Fruit fly (Drosophila melanogaster): ENCODE measurements around the gene Pomp.

Pomp gene

dm6 chr2L:20758847-20759465, 28.5 kb upstream of the Pomp start (continued):
- TF ChIP-seq CG16779 (tag; optimal IDR thresholded peaks at IDR 0.05) (peak; percentile 11), CG11902 (GFP tag; optimal IDR thresholded peaks at IDR 0.05) (no peak), Met (GFP tag; optimal IDR thresholded peaks at IDR 0.05) (peak; percentile 68), CG3032 (tag; optimal IDR thresholded peaks at IDR 0.05) (peak; percentile 71), Sox15 (GFP tag; optimal IDR thresholded peaks at IDR 0.05) (no peak), spab (GFP tag; optimal IDR thresholded peaks at IDR 0.05) (peak; percentile 71), CG31627 (GFP tag; optimal IDR thresholded peaks at IDR 0.05) (peak; percentile 64), CG8632 (GFP tag; optimal IDR thresholded peaks at IDR 0.05) (peak; percentile 36), Eip75B (GFP tag; optimal IDR thresholded peaks at IDR 0.05) (peak; percentile 69)

dm6 chr2L:20759809-20760485, 27.5 kb upstream of the Pomp start:
- TF ChIP-seq CG7368 (GFP tag; optimal IDR thresholded peaks at IDR 0.05) (no peak), CG8119 (GFP tag; IDR thresholded peaks at IDR 0.05) (peak; percentile 15; the same call in 1 of the 3 replicates), Lpt (GFP tag; optimal IDR thresholded peaks at IDR 0.05) (no peak), Sox102F (GFP tag; optimal IDR thresholded peaks at IDR 0.05) (peak; percentile 74), Sox14 (GFP tag; optimal IDR thresholded peaks at IDR 0.05) (peak; percentile 31), eg (GFP tag; IDR thresholded peaks at IDR 0.05) (no peak), CG6854 (GFP tag; optimal IDR thresholded peaks at IDR 0.05) (no peak), achi (GFP tag; optimal IDR thresholded peaks at IDR 0.05) (peak; percentile 57), salr (GFP tag; optimal IDR thresholded peaks at IDR 0.05) (no peak), acj6 (GFP tag; optimal IDR thresholded peaks at IDR 0.05) (peak; percentile 53), Gug (GFP tag; IDR thresholded peaks at IDR 0.05) (peak; percentile 41), cyc (GFP tag; optimal IDR thresholded peaks at IDR 0.05) (peak; percentile 65), Met (GFP tag; optimal IDR thresholded peaks at IDR 0.05) (peak; percentile 76), dsx (GFP tag; optimal IDR thresholded peaks at IDR 0.05; ENCODE audit: poor library complexity, severe bottlenecking) (no peak), CG3032 (tag; optimal IDR thresholded peaks at IDR 0.05) (no peak), CG8632 (GFP tag; optimal IDR thresholded peaks at IDR 0.05) (no peak), dac (GFP tag; optimal IDR thresholded peaks at IDR 0.05) (no peak), CG11294 (GFP tag; IDR thresholded peaks at IDR 0.05) (no peak), topi (GFP tag; optimal IDR thresholded peaks at IDR 0.05) (peak; percentile 75), CG11762 (GFP tag; optimal IDR thresholded peaks at IDR 0.05; ENCODE audit: insufficient read depth) (no peak), CG11902 (GFP tag; optimal IDR thresholded peaks at IDR 0.05) (peak; percentile 44), Blimp-1 (GFP tag; optimal IDR thresholded peaks at IDR 0.05) (peak; percentile 39), CG10669 (GFP tag; optimal IDR thresholded peaks at IDR 0.05) (no peak), CG32006 (GFP tag; optimal IDR thresholded peaks at IDR 0.05) (peak; percentile 33), Eip75B (GFP tag; optimal IDR thresholded peaks at IDR 0.05) (peak; percentile 48), ss (GFP tag; optimal IDR thresholded peaks at IDR 0.05) (no peak), lz (GFP tag; optimal IDR thresholded peaks at IDR 0.05) (peak; percentile 67), CG10631 (GFP tag; optimal IDR thresholded peaks at IDR 0.05) (peak; percentile 17), CG6276 (GFP tag; optimal IDR thresholded peaks at IDR 0.05) (peak; percentile 17), Smox (GFP tag; optimal IDR thresholded peaks at IDR 0.05) (peak; percentile 69), esn (GFP tag; optimal IDR thresholded peaks at IDR 0.05) (peak; percentile 78), CG6792 (GFP tag; optimal IDR thresholded peaks at IDR 0.05) (peak; percentile 58), vri (GFP tag; optimal IDR thresholded peaks at IDR 0.05) (peak; percentile 50), CG6163 (GFP tag; IDR thresholded peaks at IDR 0.05) (0 out of 3 replicates have a peak, but pooled peaks have one; percentile 20), CG4318 (GFP tag; optimal IDR thresholded peaks at IDR 0.05) (peak; percentile 7), Ets96B (tag; optimal IDR thresholded peaks at IDR 0.05) (no peak), Eip93F (GFP tag; optimal IDR thresholded peaks at IDR 0.05) (peak; percentile 26), CG15336 (GFP tag; IDR thresholded peaks at IDR 0.05) (peak; percentile 32; the same call in 1 of the 2 replicates), Hr39 (GFP tag; optimal IDR thresholded peaks at IDR 0.05) (peak; percentile 73), spab (GFP tag; optimal IDR thresholded peaks at IDR 0.05) (no peak), Eip78C (GFP tag) (peak; percentile 80), Sox15 (GFP tag; optimal IDR thresholded peaks at IDR 0.05) (peak; percentile 29), Hr38 (GFP tag; optimal IDR thresholded peaks at IDR 0.05) (no peak), Hr4 (GFP tag; optimal IDR thresholded peaks at IDR 0.05) (peak; percentile 17)

Measured in whole organism, prepupa.